Fruit fly (Drosophila melanogaster) whole organism, pupa: ENCODE data around the gene stumps.

Experiments used
- CG10348 ChIP-seq: fragments of 200-800 bp; sonication (Bioruptor generic); IDR thresholded peaks from 2 replicates; pipeline ENCODE4 v1.3.6; 2022; ENCODE audit warnings: missing biosample characterization, missing genetic modification characterization
- CG12605 ChIP-seq: fragments of 200-800 bp; sonication (Bioruptor generic); IDR thresholded peaks from 2 replicates; pipeline ENCODE4 v1.3.6; 2022; ENCODE audit warnings: missing biosample characterization, missing genetic modification characterization
- CG13204 ChIP-seq: fragments of 200-800 bp; sonication (Bioruptor generic); optimal IDR thresholded peaks from 2 replicates; lab custom pipeline; 2018; ENCODE audit warnings: missing biosample characterization, mild to moderate bottlenecking, missing genetic modification characterization, moderate library complexity
- CG14655 ChIP-seq: fragments of 200-800 bp; sonication (Bioruptor generic); optimal IDR thresholded peaks from 3 replicates; lab custom pipeline; 2017; ENCODE audit warnings: mild to moderate bottlenecking, missing biosample characterization, missing genetic modification reagents, missing genetic modification characterization
- CG15710 ChIP-seq: fragments of 200-800 bp; sonication (Bioruptor generic); optimal IDR thresholded peaks from 2 replicates; lab custom pipeline; 2018; ENCODE audit warnings: missing biosample characterization, mild to moderate bottlenecking, missing genetic modification characterization, moderate library complexity
- CG17806 ChIP-seq: fragments of 200-800 bp; sonication (Bioruptor generic); optimal IDR thresholded peaks from 2 replicates; lab custom pipeline; 2018; ENCODE audit warnings: missing biosample characterization, mild to moderate bottlenecking, missing genetic modification characterization, moderate library complexity
- CG32121 ChIP-seq: fragments of 200-800 bp; sonication (Bioruptor generic); IDR thresholded peaks from 2 replicates; pipeline ENCODE4 v1.3.6; 2022; ENCODE audit warnings: missing biosample characterization, missing genetic modification characterization
- CG34367 ChIP-seq: fragments of 200-800 bp; sonication (Bioruptor generic); optimal IDR thresholded peaks from 2 replicates; lab custom pipeline; 2018; ENCODE audit warnings: missing biosample characterization, mild to moderate bottlenecking, missing genetic modification characterization
- CG4496 ChIP-seq: fragments of 200-800 bp; sonication (Bioruptor generic); IDR thresholded peaks from 3 replicates; pipeline ENCODE4 v1.3.6; 2022; ENCODE audit warnings: missing biosample characterization, missing genetic modification characterization
- CG8159 ChIP-seq: fragments of 200-800 bp; sonication (Bioruptor generic); optimal IDR thresholded peaks from 3 replicates; lab custom pipeline; 2018; ENCODE audit warnings: missing biosample characterization, mild to moderate bottlenecking, missing genetic modification characterization, moderate library complexity
- CG8301 ChIP-seq: fragments of 200-800 bp; sonication (Bioruptor generic); optimal IDR thresholded peaks from 2 replicates; lab custom pipeline; 2018; ENCODE audit warnings: missing biosample characterization, mild to moderate bottlenecking, missing genetic modification characterization
- CG9948 ChIP-seq: fragments of 200-800 bp; sonication (Bioruptor generic); optimal IDR thresholded peaks from 2 replicates; lab custom pipeline; 2018; ENCODE audit warnings: missing biosample characterization, mild to moderate bottlenecking, missing genetic modification characterization, moderate library complexity
- D1 ChIP-seq: fragments of 200-800 bp; sonication (Bioruptor generic); optimal IDR thresholded peaks from 2 replicates; lab custom pipeline; 2018; ENCODE audit warnings: missing biosample characterization, mild to moderate bottlenecking, missing genetic modification characterization, moderate library complexity
- EcR ChIP-seq: fragments of 200-800 bp; sonication (Bioruptor generic); optimal IDR thresholded peaks from 3 replicates; lab custom pipeline; 2019; ENCODE audit warnings: missing biosample characterization, missing genetic modification characterization, mild to moderate bottlenecking, moderate library complexity, missing genetic modification reagents
- Ets98B ChIP-seq: fragments of 200-800 bp; sonication (Bioruptor generic); IDR thresholded peaks from 2 replicates; pipeline ENCODE4 v1.3.6; 2022; ENCODE audit warnings: missing biosample characterization, missing genetic modification characterization
- Pif1A ChIP-seq: fragments of 200-800 bp; sonication (Bioruptor generic); optimal IDR thresholded peaks from 3 replicates; lab custom pipeline; 2016; ENCODE audit warnings: missing biosample characterization, missing genetic modification characterization
- Pif1B ChIP-seq: fragments of 200-800 bp; sonication (Bioruptor generic); optimal IDR thresholded peaks from 3 replicates; lab custom pipeline; 2016; ENCODE audit warnings: missing biosample characterization, missing genetic modification characterization
- Snoo ChIP-seq: fragments of 200-800 bp; sonication (Bioruptor generic); optimal IDR thresholded peaks from 3 replicates; lab custom pipeline; 2017; ENCODE audit warnings: missing biosample characterization, mild to moderate bottlenecking, missing genetic modification characterization, inconsistent platforms
- fd96Ca ChIP-seq: fragments of 200-800 bp; sonication (Bioruptor generic); IDR thresholded peaks from 3 replicates; pipeline ENCODE4 v1.3.6; 2022; ENCODE audit warnings: missing biosample characterization, missing genetic modification characterization
- gl ChIP-seq: fragments of 200-800 bp; sonication (Bioruptor generic); optimal IDR thresholded peaks from 2 replicates; lab custom pipeline; 2018; ENCODE audit warnings: missing biosample characterization, mild to moderate bottlenecking, missing genetic modification characterization
- rn ChIP-seq: fragments of 200-800 bp; sonication (Bioruptor generic); IDR thresholded peaks from 2 replicates; pipeline ENCODE4 v1.3.6; 2022; ENCODE audit warnings: missing biosample characterization, missing genetic modification characterization

The stumps gene

dm6 chr3R:14576692-14577646, at the start of gene stumps:
TSS of gene stumps (plus strand) at chr3R:14577217.
- TF ChIP-seq CG13204 (GFP tag; lab: Kevin White, UChicago) (no peak), Pif1A (no peak), CG9948 (tag; lab: Kevin White, UChicago) (no peak), Snoo (tag; lab: Kevin White, UChicago) (no peak), Ets98B (GFP tag; lab: Robert Waterston, UW) (peak; percentile 35; the same call in 1 of the 2 replicates), CG15710 (tag; lab: Kevin White, UChicago) (no peak), EcR (GFP tag; lab: Kevin White, UChicago) (no peak), CG32121 (peak; percentile 74), CG34367 (no peak), CG8301 (tag; lab: Kevin White, UChicago) (peak; percentile 12), D1 (tag; lab: Kevin White, UChicago) (no peak), rn (GFP tag; lab: Robert Waterston, UW) (no peak), CG12605 (0 out of 2 replicates have a peak, but pooled peaks have one; percentile 21), CG17806 (tag; lab: Kevin White, UChicago) (no peak), CG10348 (no peak), fd96Ca (GFP tag; lab: Robert Waterston, UW) (no peak), Pif1B (no peak), CG4496 (GFP tag; lab: Robert Waterston, UW) (peak; percentile 56; the same call in 2 of the 3 replicates), CG14655 (GFP tag; lab: Kevin White, UChicago) (peak; percentile 32), gl (tag; lab: Kevin White, UChicago) (no peak), CG8159 (tag; lab: Kevin White, UChicago) (no peak)

- TF ChIP-seq rn (GFP tag; lab: Robert Waterston, UW), result no peak
- no peak for TF ChIP-seq CG8301 (tag; lab: Kevin White, UChicago)
Measured at dm6 chr3R:14542038-14542437, 35.0 kb upstream of the stumps start.

DNA sequence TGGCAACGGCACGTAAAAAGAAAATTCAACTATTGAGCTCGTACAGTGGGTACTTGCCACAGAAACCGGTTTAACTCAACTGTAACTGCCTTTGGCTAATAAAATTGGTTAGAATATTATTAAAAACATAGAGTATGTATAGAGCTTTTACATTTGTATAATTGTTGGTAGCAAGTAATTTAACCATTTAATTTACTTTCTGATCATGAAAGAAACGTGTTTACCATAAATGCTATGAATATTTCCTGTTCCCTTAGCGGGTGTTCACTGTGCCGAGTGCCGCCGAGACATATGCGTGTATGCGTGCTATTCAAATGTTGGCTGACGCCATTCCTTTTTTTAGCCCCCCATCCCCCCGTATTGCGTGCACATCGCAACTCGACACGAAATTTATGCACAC, 28.3 kb upstream of the stumps start:
- no peak for TF ChIP-seq CG9948 (tag; lab: Kevin White, UChicago)
- no peak for TF ChIP-seq CG15710 (tag; lab: Kevin White, UChicago)
- TF ChIP-seq Snoo (tag; lab: Kevin White, UChicago), result no peak
- TF ChIP-seq EcR (GFP tag; lab: Kevin White, UChicago), result no peak
- no peak for TF ChIP-seq CG32121
- TF ChIP-seq CG4496 (GFP tag; lab: Robert Waterston, UW), result no peak
- TF ChIP-seq CG17806 (tag; lab: Kevin White, UChicago), result no peak
- TF ChIP-seq Ets98B (GFP tag; lab: Robert Waterston, UW), result no peak
- no peak for TF ChIP-seq fd96Ca (GFP tag; lab: Robert Waterston, UW)
- TF ChIP-seq Pif1A, result no peak
- TF ChIP-seq CG8301 (tag; lab: Kevin White, UChicago), result no peak
- no peak for TF ChIP-seq CG34367
- TF ChIP-seq CG13204 (GFP tag; lab: Kevin White, UChicago), result no peak
- TF ChIP-seq Pif1B, result no peak
- no peak for TF ChIP-seq rn (GFP tag; lab: Robert Waterston, UW)
- TF ChIP-seq, all 21 proteins: peak for 0

dm6 chr3R:14555021-14555420, 22.0 kb upstream of the stumps start:
- no peak for TF ChIP-seq CG34367
- no peak for TF ChIP-seq fd96Ca (GFP tag; lab: Robert Waterston, UW)
- no peak for TF ChIP-seq CG8301 (tag; lab: Kevin White, UChicago)

DNA sequence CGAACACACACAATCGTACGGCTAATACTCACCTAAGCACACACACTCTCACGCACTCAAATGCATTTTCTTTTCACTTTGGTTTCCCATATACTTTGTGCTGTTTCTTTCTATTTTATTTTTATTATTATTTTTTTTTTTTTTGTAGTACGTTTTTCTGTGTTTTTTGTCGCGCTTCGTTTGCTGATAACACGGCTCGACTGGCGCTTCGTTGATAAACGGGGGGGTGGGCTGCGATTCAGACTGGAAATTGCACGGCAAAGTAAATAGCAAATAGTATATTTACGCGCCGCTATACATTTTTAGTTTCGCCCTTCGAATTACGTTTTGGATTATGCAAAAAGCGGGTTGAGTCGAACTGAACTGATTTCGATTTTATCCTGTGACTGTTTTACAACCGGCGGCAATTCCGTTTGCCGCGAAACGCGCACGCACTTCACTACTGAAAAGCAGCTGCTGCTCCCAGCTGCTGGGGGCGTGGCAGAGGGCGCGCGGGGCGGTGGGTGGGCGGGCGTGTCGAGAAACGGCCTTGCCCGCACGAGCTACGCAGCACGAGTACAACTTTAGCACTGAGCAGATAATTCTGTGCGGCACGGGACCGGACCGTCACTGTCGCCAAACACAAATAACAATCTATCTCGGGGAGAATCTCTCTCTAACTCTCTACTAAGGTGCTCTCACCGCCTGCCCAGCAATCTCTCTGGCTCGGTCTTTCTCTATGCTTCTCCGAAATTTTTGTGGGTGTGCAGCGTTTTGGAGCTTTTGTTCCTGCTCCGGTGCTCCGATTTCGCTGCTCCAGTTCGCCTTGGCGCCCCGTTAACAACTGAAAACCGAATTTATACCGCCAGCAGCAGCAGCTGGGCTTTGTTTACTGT, 19.3 kb upstream of the stumps start, which contains the start of gene Pde6:
Gene Pde6 (minus strand): TSS at position 825 of the 875 bp plus-strand sequence.
- TF ChIP-seq CG13204 (GFP tag; lab: Kevin White, UChicago) (peak; percentile 36), CG10348 (no peak), CG8159 (tag; lab: Kevin White, UChicago) (peak; percentile 13), CG14655 (GFP tag; lab: Kevin White, UChicago) (peak; percentile 81), CG9948 (tag; lab: Kevin White, UChicago) (peak; percentile 29), Pif1A (peak; percentile 85), Pif1B (peak; percentile 88), fd96Ca (GFP tag; lab: Robert Waterston, UW) (peak; percentile 84), gl (tag; lab: Kevin White, UChicago) (peak; percentile 53), CG17806 (tag; lab: Kevin White, UChicago) (peak; percentile 28), CG34367 (peak; percentile 44), CG8301 (tag; lab: Kevin White, UChicago) (peak; percentile 65), rn (GFP tag; lab: Robert Waterston, UW) (peak; percentile 73; the same call in 1 of the 2 replicates), CG4496 (GFP tag; lab: Robert Waterston, UW) (peak; percentile 88), CG15710 (tag; lab: Kevin White, UChicago) (peak; percentile 63), Snoo (tag; lab: Kevin White, UChicago) (peak; percentile 14), EcR (GFP tag; lab: Kevin White, UChicago) (no peak), D1 (tag; lab: Kevin White, UChicago) (no peak), CG12605 (peak; percentile 96), CG32121 (peak; percentile 85), Ets98B (GFP tag; lab: Robert Waterston, UW) (peak; percentile 84)
